Fruit fly (Drosophila melanogaster) whole organism, embryonic: ENCODE data around the gene CG10211.

ENCODE experiments used
- Aef1 ChIP-seq: fragments of 200-800 bp; sonication (Bioruptor generic); IDR thresholded peaks from 3 replicates; pipeline ENCODE4 v1.3.6; 2022; ENCODE audit warnings: missing biosample characterization, missing genetic modification characterization
- Blimp-1 ChIP-seq: fragments of 200-800 bp; sonication (Bioruptor generic); optimal IDR thresholded peaks from 3 replicates; lab custom pipeline; 2018; ENCODE audit warnings: missing biosample characterization, missing genetic modification characterization, mild to moderate bottlenecking, moderate library complexity, missing genetic modification reagents
- CG10267 ChIP-seq: fragments of 200-800 bp; sonication (Bioruptor generic); optimal IDR thresholded peaks from 2 replicates; lab custom pipeline; 2018; ENCODE audit warnings: missing biosample characterization, mild to moderate bottlenecking, missing genetic modification characterization, moderate library complexity
- CG11456 ChIP-seq: fragments of 200-800 bp; sonication (Bioruptor generic); IDR thresholded peaks from 3 replicates; pipeline ENCODE4 v1.3.6; 2022; ENCODE audit warnings: missing biosample characterization, missing genetic modification characterization
- CG13123 ChIP-seq: fragments of 200-800 bp; sonication (Bioruptor generic); optimal IDR thresholded peaks from 2 replicates; lab custom pipeline; 2016; ENCODE audit warnings: missing biosample characterization, missing genetic modification characterization
- CG13424 ChIP-seq: fragments of 200-800 bp; sonication (Bioruptor generic); optimal IDR thresholded peaks from 2 replicates; lab custom pipeline; 2019; ENCODE audit warnings: missing biosample characterization, mild to moderate bottlenecking, missing genetic modification characterization, moderate library complexity
- CG15514 ChIP-seq: fragments of 200-800 bp; sonication (Bioruptor generic); optimal IDR thresholded peaks from 3 replicates; lab custom pipeline; 2017; ENCODE audit warnings: missing biosample characterization, missing genetic modification characterization, mild to moderate bottlenecking, moderate library complexity, missing genetic modification reagents
- CG17328 ChIP-seq: fragments of 200-800 bp; sonication (Bioruptor generic); IDR thresholded peaks from 2 replicates; pipeline ENCODE4 v1.3.6; 2022; ENCODE audit warnings: missing biosample characterization, missing genetic modification characterization
- CG17385 ChIP-seq: fragments of 200-800 bp; sonication (Bioruptor generic); optimal IDR thresholded peaks from 3 replicates; lab custom pipeline; 2018; ENCODE audit warnings: missing biosample characterization, mild to moderate bottlenecking, missing genetic modification characterization
- CG17568 ChIP-seq: fragments of 200-800 bp; sonication (Bioruptor generic); optimal IDR thresholded peaks from 2 replicates; lab custom pipeline; 2018; ENCODE audit warnings: missing biosample characterization, mild to moderate bottlenecking, missing genetic modification characterization, moderate library complexity
- CG18599 ChIP-seq: fragments of 200-800 bp; sonication (Bioruptor generic); optimal IDR thresholded peaks from 3 replicates; lab custom pipeline; 2017; ENCODE audit warnings: missing biosample characterization, missing genetic modification characterization, mild to moderate bottlenecking, moderate library complexity, missing genetic modification reagents
- CG2199 ChIP-seq: fragments of 200-800 bp; sonication (Bioruptor generic); IDR thresholded peaks from 3 replicates; pipeline ENCODE4 v1.3.6; 2022; ENCODE audit warnings: missing biosample characterization, missing genetic modification characterization
- CG30403 ChIP-seq: fragments of 200-800 bp; sonication (Bioruptor generic); optimal IDR thresholded peaks from 3 replicates; lab custom pipeline; 2016; ENCODE audit warnings: missing biosample characterization, missing genetic modification characterization
- CG3065 ChIP-seq: fragments of 200-800 bp; sonication (Bioruptor generic); optimal IDR thresholded peaks from 2 replicates; lab custom pipeline; 2016; ENCODE audit warnings: missing biosample characterization, missing genetic modification characterization
- CG34422 ChIP-seq: fragments of 200-800 bp; sonication (Bioruptor generic); IDR thresholded peaks from 3 replicates; pipeline ENCODE4 v1.3.6; 2022; ENCODE audit warnings: missing biosample characterization, missing genetic modification characterization
- CG6813 ChIP-seq: fragments of 200-800 bp; sonication (Bioruptor generic); optimal IDR thresholded peaks from 2 replicates; lab custom pipeline; 2017; ENCODE audit warnings: missing biosample characterization, missing genetic modification characterization, mild to moderate bottlenecking, moderate library complexity, missing genetic modification reagents
- CG8281 ChIP-seq: fragments of 200-800 bp; sonication (Bioruptor generic); optimal IDR thresholded peaks from 2 replicates; lab custom pipeline; 2018; ENCODE audit warnings: missing biosample characterization, mild to moderate bottlenecking, missing genetic modification characterization, moderate library complexity
- CG9727 ChIP-seq: fragments of 200-800 bp; sonication (Bioruptor generic); optimal IDR thresholded peaks from 3 replicates; lab custom pipeline; 2017; ENCODE audit warnings: missing biosample characterization, mild to moderate bottlenecking, missing genetic modification characterization
- CG9817 ChIP-seq: fragments of 200-800 bp; sonication (Bioruptor generic); optimal IDR thresholded peaks from 2 replicates; lab custom pipeline; 2018; ENCODE audit warnings: missing biosample characterization, mild to moderate bottlenecking, missing genetic modification characterization, moderate library complexity
- CHES-1-like ChIP-seq: fragments of 200-800 bp; sonication (Bioruptor generic); optimal IDR thresholded peaks from 2 replicates; lab custom pipeline; 2016; ENCODE audit warnings: missing biosample characterization, missing genetic modification characterization
- CTCF ChIP-seq: fragments of 200-800 bp; sonication (Bioruptor generic); optimal IDR thresholded peaks from 2 replicates; lab custom pipeline; 2017; ENCODE audit warnings: missing biosample characterization, mild to moderate bottlenecking, missing genetic modification characterization, moderate library complexity
- CoRest ChIP-seq: fragments of 200-800 bp; sonication (Bioruptor generic); optimal IDR thresholded peaks from 3 replicates; lab custom pipeline; 2018; ENCODE audit warnings: missing biosample characterization, mild to moderate bottlenecking, missing genetic modification characterization, moderate library complexity
- Hmr ChIP-seq: fragments of 200-800 bp; sonication (Bioruptor generic); optimal IDR thresholded peaks from 3 replicates; lab custom pipeline; 2017; ENCODE audit warnings: mild to moderate bottlenecking, missing biosample characterization, missing genetic modification reagents, missing genetic modification characterization
- Mes4 ChIP-seq: fragments of 200-800 bp; sonication (Bioruptor generic); optimal IDR thresholded peaks from 2 replicates; lab custom pipeline; 2016; ENCODE audit warnings: missing biosample characterization, missing genetic modification characterization
- Oli ChIP-seq: fragments of 200-800 bp; sonication (Bioruptor generic); optimal IDR thresholded peaks from 2 replicates; lab custom pipeline; 2018; ENCODE audit warnings: missing biosample characterization, mild to moderate bottlenecking, missing genetic modification characterization, moderate library complexity
- PHDP ChIP-seq: fragments of 200-800 bp; sonication (Bioruptor generic); optimal IDR thresholded peaks from 3 replicates; lab custom pipeline; 2018; ENCODE audit warnings: missing biosample characterization, mild to moderate bottlenecking, missing genetic modification characterization, moderate library complexity
- TFAM ChIP-seq: fragments of 200-800 bp; sonication (Bioruptor generic); optimal IDR thresholded peaks from 2 replicates; lab custom pipeline; 2017; ENCODE audit warnings: missing biosample characterization, missing genetic modification characterization, inconsistent platforms
- bcd ChIP-seq: fragments of 200-800 bp; sonication (Bioruptor generic); optimal IDR thresholded peaks from 2 replicates; lab custom pipeline; 2017; ENCODE audit warnings: missing biosample characterization, mild to moderate bottlenecking, missing genetic modification characterization
- caup ChIP-seq: fragments of 200-800 bp; sonication (Bioruptor generic); optimal IDR thresholded peaks from 3 replicates; lab custom pipeline; 2017; ENCODE audit warnings: missing biosample characterization, mild to moderate bottlenecking, missing genetic modification characterization, moderate library complexity; ENCODE audit not compliant: severe bottlenecking
- chinmo ChIP-seq: fragments of 200-800 bp; sonication (Bioruptor generic); IDR thresholded peaks from 4 replicates; pipeline ENCODE4 v1.3.6; 2022; ENCODE audit warnings: missing biosample characterization, missing genetic modification characterization; ENCODE audit not compliant: partially characterized antibody
- chn ChIP-seq: fragments of 200-800 bp; sonication (Bioruptor generic); optimal IDR thresholded peaks from 2 replicates; lab custom pipeline; 2016; ENCODE audit warnings: missing biosample characterization, missing genetic modification characterization
- cwo ChIP-seq: fragments of 200-800 bp; sonication (Bioruptor generic); optimal IDR thresholded peaks from 3 replicates; lab custom pipeline; 2017; ENCODE audit warnings: missing biosample characterization, missing genetic modification characterization, mild to moderate bottlenecking, moderate library complexity, missing genetic modification reagents
- fd102C ChIP-seq: fragments of 200-800 bp; sonication (Bioruptor generic); optimal IDR thresholded peaks from 2 replicates; lab custom pipeline; 2018; ENCODE audit warnings: missing biosample characterization, mild to moderate bottlenecking, missing genetic modification characterization, moderate library complexity
- gro ChIP-seq: fragments of 200-800 bp; sonication (Bioruptor generic); optimal IDR thresholded peaks from 2 replicates; lab custom pipeline; 2016; ENCODE audit warnings: missing biosample characterization, missing genetic modification characterization
- h ChIP-seq: fragments of >200 bp; optimal IDR thresholded peaks from 2 replicates; lab custom pipeline; 2017
- ham ChIP-seq: fragments of 200-800 bp; sonication (Bioruptor generic); IDR thresholded peaks from 2 replicates; pipeline ENCODE4 v1.3.6; 2022; ENCODE audit warnings: missing biosample characterization, missing genetic modification characterization
- hkb ChIP-seq, 2 experiments: fragments of 200-800 bp in 1 of 2; fragments of >200 bp in 1 of 2; sonication (Bioruptor generic) in 1 of 2; IDR thresholded peaks in 1 of 2; optimal IDR thresholded peaks in 1 of 2; 2 replicates each; pipeline versions ENCODE4 v1.3.6 to Lab custom; 2017 to 2022; ENCODE audit warnings: missing biosample characterization in 1 of 2, missing genetic modification characterization in 1 of 2
- lab ChIP-seq: fragments of 200-800 bp; sonication (Bioruptor generic); optimal IDR thresholded peaks from 3 replicates; lab custom pipeline; 2017; ENCODE audit warnings: missing biosample characterization, missing genetic modification characterization, mild to moderate bottlenecking, moderate library complexity, missing genetic modification reagents
- mirr ChIP-seq: fragments of 200-800 bp; sonication (Bioruptor generic); optimal IDR thresholded peaks from 3 replicates; lab custom pipeline; 2018; ENCODE audit warnings: missing biosample characterization, mild to moderate bottlenecking, missing genetic modification characterization
- pnt ChIP-seq: fragments of 200-800 bp; sonication (Bioruptor generic); optimal IDR thresholded peaks from 3 replicates; lab custom pipeline; 2016; ENCODE audit warnings: missing biosample characterization, missing genetic modification characterization
- prd ChIP-seq, 3 experiments: fragments of >200 bp in 2 of 3; fragments of 200-800 bp in 1 of 3; sonication (Bioruptor generic) in 1 of 3; optimal IDR thresholded peaks in 2 of 3; IDR thresholded peaks in 1 of 3; 2 replicates in 2 of 3; 3 replicates in 1 of 3; pipeline versions ENCODE4 v1.3.6 to Lab custom; 2017 to 2022; ENCODE audit warnings: missing biosample characterization in 1 of 3, missing genetic modification characterization in 1 of 3
- rib ChIP-seq: fragments of 200-800 bp; sonication (Bioruptor generic); IDR thresholded peaks from 2 replicates; pipeline ENCODE4 v1.3.6; 2022; ENCODE audit warnings: missing biosample characterization, missing genetic modification characterization
- sens ChIP-seq: fragments of 200-800 bp; sonication (Bioruptor generic); peaks from one replicate; lab custom pipeline; 2016; ENCODE audit warnings: missing biosample characterization, missing genetic modification characterization
- slbo ChIP-seq: fragments of 200-800 bp; sonication (Bioruptor generic); IDR thresholded peaks from 2 replicates; pipeline ENCODE4 v1.3.6; 2022; ENCODE audit warnings: missing biosample characterization, missing genetic modification characterization
- so ChIP-seq: fragments of 200-800 bp; sonication (Bioruptor generic); IDR thresholded peaks from 3 replicates; pipeline ENCODE4 v1.3.6; 2022; ENCODE audit warnings: missing biosample characterization, missing genetic modification characterization
- wek ChIP-seq: fragments of 200-800 bp; sonication (Bioruptor generic); optimal IDR thresholded peaks from 3 replicates; lab custom pipeline; 2018; ENCODE audit warnings: missing biosample characterization, mild to moderate bottlenecking, missing genetic modification characterization, moderate library complexity

The CG10211 gene

dm6 chr2L:18526005-18526404 lies 8.7 kb downstream of the CG10211 start:
- TF ChIP-seq cwo (GFP tag; lab: Kevin White, UChicago): peak; percentile 25
- peak; percentile 74; the same call in 1 of the 4 replicates for TF ChIP-seq chinmo (GFP tag; lab: Robert Waterston, UW)
- no peak for TF ChIP-seq CG17328 (GFP tag; lab: Robert Waterston, UW)
- TF ChIP-seq CG8281 (tag; lab: Kevin White, UChicago): peak; percentile 91

dm6 chr2L:18546426-18546825 lies 29.1 kb downstream of the CG10211 start:
- TF ChIP-seq gro (GFP tag; lab: Kevin White, UChicago): no peak
- no peak for TF ChIP-seq CTCF (GFP tag; lab: Kevin White, UChicago)
- no peak for TF ChIP-seq Aef1 (GFP tag; lab: Robert Waterston, UW)
- TF ChIP-seq CG11456 (GFP tag; lab: Robert Waterston, UW): no peak
- no peak for TF ChIP-seq CG18599 (GFP tag; lab: Kevin White, UChicago)
- TF ChIP-seq CG13123 (GFP tag; lab: Kevin White, UChicago): no peak
- TF ChIP-seq TFAM (GFP tag; lab: Kevin White, UChicago): no peak
- no peak for TF ChIP-seq Mes4 (GFP tag; lab: Kevin White, UChicago)
- TF ChIP-seq pnt (GFP tag; lab: Kevin White, UChicago): no peak
- TF ChIP-seq rib (GFP tag; lab: Robert Waterston, UW): no peak
- no peak for TF ChIP-seq chn (GFP tag; lab: Kevin White, UChicago)
- no peak for TF ChIP-seq slbo (GFP tag; lab: Robert Waterston, UW)
- no peak for TF ChIP-seq CG17568
- TF ChIP-seq CG3065 (GFP tag; lab: Kevin White, UChicago): no peak
- TF ChIP-seq CG9727: no peak

dm6 chr2L:18548753-18549152 lies 31.5 kb downstream of the CG10211 start:
- TF ChIP-seq sens (GFP tag; lab: Kevin White, UChicago) (peak; percentile 68), ham (GFP tag; lab: Robert Waterston, UW) (no peak), CG15514 (GFP tag; lab: Kevin White, UChicago) (peak; percentile 8), CG9817 (peak; percentile 16), wek (GFP tag; lab: Kevin White, UChicago) (no peak), h (no peak), CG6813 (peak; percentile 2), Hmr (GFP tag; lab: Kevin White, UChicago) (peak; percentile 61), slbo (GFP tag; lab: Robert Waterston, UW) (peak; percentile 57), bcd (peak; percentile 18), CG34422 (GFP tag; lab: Robert Waterston, UW) (0 out of 3 replicates have a peak, but pooled peaks have one; percentile 40), Blimp-1 (GFP tag; lab: Kevin White, UChicago) (peak; percentile 1), hkb (optimal IDR thresholded peaks at IDR 0.05; lab: Kevin White, UChicago) (no peak), hkb (GFP tag; IDR thresholded peaks at IDR 0.05; lab: Robert Waterston, UW) (peak; percentile 44; the same call in 1 of the 2 replicates), CG17385 (GFP tag; lab: Kevin White, UChicago) (peak; percentile 16), CG30403 (GFP tag; lab: Kevin White, UChicago) (peak; percentile 23), so (GFP tag; lab: Robert Waterston, UW) (peak; percentile 52; the same call in 1 of the 3 replicates), mirr (GFP tag; lab: Kevin White, UChicago) (peak; percentile 3), Oli (peak; percentile 18), PHDP (tag; lab: Kevin White, UChicago) (peak; percentile 54), caup (GFP tag; lab: Kevin White, UChicago) (peak; percentile 16), prd (optimal IDR thresholded peaks at IDR 0.05; lab: Kevin White, UChicago) (no peak), prd (GFP tag; IDR thresholded peaks at IDR 0.05; lab: Robert Waterston, UW) (0 out of 3 replicates have a peak, but pooled peaks have one; percentile 24), cwo (GFP tag; lab: Kevin White, UChicago) (peak; percentile 40), CoRest (tag; lab: Kevin White, UChicago) (peak; percentile 36), CHES-1-like (GFP tag; lab: Kevin White, UChicago) (no peak), fd102C (GFP tag; lab: Kevin White, UChicago) (no peak), CG18599 (GFP tag; lab: Kevin White, UChicago) (peak; percentile 63), CG2199 (GFP tag; lab: Robert Waterston, UW) (0 out of 3 replicates have a peak, but pooled peaks have one; percentile 54), CG13424 (tag; lab: Kevin White, UChicago) (peak; percentile 46), CG10267 (tag; lab: Kevin White, UChicago) (peak; percentile 18), lab (GFP tag; lab: Kevin White, UChicago) (peak; percentile 69)
